Worm (Caenorhabditis elegans): ENCODE data around the gene W02D7.11.

ce11 chrV:8268902-8269301, 35.4 kb downstream of the W02D7.11 start, which contains the start of the genes asp-6 and asp-12:
- no peak for TF ChIP-seq C17E4.6 (GFP tag; IDR thresholded peaks at IDR 0.05)
- TF ChIP-seq ceh-91 (GFP tag; IDR thresholded peaks at IDR 0.05) = no peak
- TF ChIP-seq cebp-2 (GFP tag; IDR thresholded peaks at IDR 0.05) = no peak
